Fruit fly (Drosophila melanogaster) whole organism, embryonic: ENCODE measurements around the gene CG46463.

ENCODE experiments used
- Ada2b ChIP-seq: fragments of 200-800 bp; sonication (Bioruptor generic); IDR thresholded peaks from 2 replicates; pipeline ENCODE4 v1.3.6; 2022; ENCODE audit warnings: missing biosample characterization, missing genetic modification characterization
- CG1024 ChIP-seq: fragments of 200-800 bp; sonication (Bioruptor generic); IDR thresholded peaks from 2 replicates; pipeline ENCODE4 v1.3.6; 2022; ENCODE audit warnings: missing biosample characterization, missing genetic modification characterization
- CG1647 ChIP-seq: fragments of 200-800 bp; sonication (Bioruptor generic); optimal IDR thresholded peaks from 3 replicates; lab custom pipeline; 2016; ENCODE audit warnings: missing biosample characterization, missing genetic modification characterization
- CG16813 ChIP-seq: fragments of 200-800 bp; sonication (Bioruptor generic); IDR thresholded peaks from 3 replicates; pipeline ENCODE4 v1.3.6; 2022; ENCODE audit warnings: missing biosample characterization, missing genetic modification characterization; ENCODE audit not compliant: partially characterized antibody
- CG17186 ChIP-seq: fragments of 200-800 bp; sonication (Bioruptor generic); optimal IDR thresholded peaks from 3 replicates; lab custom pipeline; 2017; ENCODE audit warnings: missing biosample characterization, missing genetic modification reagents, missing genetic modification characterization
- CG17328 ChIP-seq: fragments of 200-800 bp; sonication (Bioruptor generic); IDR thresholded peaks from 2 replicates; pipeline ENCODE4 v1.3.6; 2022; ENCODE audit warnings: missing biosample characterization, missing genetic modification characterization
- CG30020 ChIP-seq: fragments of 200-800 bp; optimal IDR thresholded peaks from 2 replicates; lab custom pipeline; 2019; ENCODE audit warnings: missing biosample characterization, mild to moderate bottlenecking, missing genetic modification characterization, moderate library complexity
- CG30431 ChIP-seq: fragments of 200-800 bp; sonication (Bioruptor generic); optimal IDR thresholded peaks from 2 replicates; lab custom pipeline; 2017; ENCODE audit warnings: missing biosample characterization, missing genetic modification characterization
- CG3065 ChIP-seq: fragments of 200-800 bp; sonication (Bioruptor generic); optimal IDR thresholded peaks from 2 replicates; lab custom pipeline; 2016; ENCODE audit warnings: missing biosample characterization, missing genetic modification characterization
- CG32532 ChIP-seq: fragments of 200-800 bp; sonication (Bioruptor generic); IDR thresholded peaks from 2 replicates; pipeline ENCODE4 v1.3.6; 2022; ENCODE audit warnings: missing biosample characterization, missing genetic modification characterization
- CG4617 ChIP-seq: fragments of 200-800 bp; sonication (Bioruptor generic); optimal IDR thresholded peaks from 3 replicates; lab custom pipeline; 2016; ENCODE audit warnings: missing biosample characterization, missing genetic modification characterization, borderline replicate concordance
- CG8281 ChIP-seq: fragments of 200-800 bp; sonication (Bioruptor generic); optimal IDR thresholded peaks from 2 replicates; lab custom pipeline; 2018; ENCODE audit warnings: missing biosample characterization, mild to moderate bottlenecking, missing genetic modification characterization, moderate library complexity
- CkIIα-i1 ChIP-seq: fragments of 200-800 bp; sonication (Bioruptor generic); IDR thresholded peaks from 2 replicates; pipeline ENCODE4 v1.3.6; 2022; ENCODE audit warnings: missing biosample characterization, missing genetic modification characterization
- CrebB ChIP-seq: fragments of 200-800 bp; sonication (Bioruptor generic); optimal IDR thresholded peaks from 3 replicates; lab custom pipeline; 2018; ENCODE audit warnings: missing biosample characterization, mild to moderate bottlenecking, missing genetic modification characterization
- Dek ChIP-seq: fragments of 200-800 bp; sonication (Bioruptor generic); optimal IDR thresholded peaks from 3 replicates; lab custom pipeline; 2019; ENCODE audit warnings: missing biosample characterization, mild to moderate bottlenecking, missing genetic modification characterization, moderate library complexity
- Dp ChIP-seq: fragments of 200-800 bp; sonication (Bioruptor generic); optimal IDR thresholded peaks from 2 replicates; lab custom pipeline; 2018; ENCODE audit warnings: missing biosample characterization, mild to moderate bottlenecking, missing genetic modification characterization, moderate library complexity
- E2f2 ChIP-seq: fragments of 200-800 bp; sonication (Bioruptor generic); IDR thresholded peaks from 2 replicates; pipeline ENCODE4 v1.3.6; 2022; ENCODE audit warnings: missing biosample characterization, missing genetic modification characterization
- Ets97D ChIP-seq: fragments of 200-800 bp; sonication (Bioruptor generic); optimal IDR thresholded peaks from 3 replicates; lab custom pipeline; 2016; ENCODE audit warnings: missing biosample characterization, missing genetic modification characterization
- Fer2 ChIP-seq: fragments of 200-800 bp; sonication (Bioruptor generic); optimal IDR thresholded peaks from 2 replicates; lab custom pipeline; 2018; ENCODE audit warnings: missing biosample characterization, mild to moderate bottlenecking, missing genetic modification characterization, moderate library complexity
- GATAe ChIP-seq: fragments of 200-800 bp; sonication (Bioruptor generic); conservative IDR thresholded peaks from 2 replicates; pipeline ENCODE4 v1.3.6; 2022; ENCODE audit warnings: missing biosample characterization, missing genetic modification characterization
- H2.0 ChIP-seq: fragments of 200-800 bp; sonication (Bioruptor generic); IDR thresholded peaks from 2 replicates; pipeline ENCODE4 v1.3.6; 2022; ENCODE audit warnings: missing biosample characterization, missing genetic modification characterization
- Mad ChIP-seq: fragments of 200-800 bp; sonication (Bioruptor generic); optimal IDR thresholded peaks from 2 replicates; lab custom pipeline; 2016; ENCODE audit warnings: missing biosample characterization, missing genetic modification characterization
- NFAT ChIP-seq: fragments of 200-800 bp; sonication (Bioruptor generic); IDR thresholded peaks from 2 replicates; pipeline ENCODE4 v1.3.6; 2022; ENCODE audit warnings: missing biosample characterization, missing genetic modification characterization
- Optix ChIP-seq: fragments of 200-800 bp; sonication (Bioruptor generic); IDR thresholded peaks from 3 replicates; pipeline ENCODE4 v1.3.6; 2022; ENCODE audit warnings: missing biosample characterization, missing genetic modification characterization
- Poxn ChIP-seq: fragments of 200-800 bp; sonication (Bioruptor generic); IDR thresholded peaks from 2 replicates; pipeline ENCODE4 v1.3.6; 2022; ENCODE audit warnings: missing biosample characterization, missing genetic modification characterization
- Ravus ChIP-seq: fragments of 200-800 bp; sonication (Bioruptor generic); IDR thresholded peaks from 2 replicates; pipeline ENCODE4 v1.3.6; 2022; ENCODE audit warnings: missing biosample characterization, missing genetic modification characterization
- Sox100B ChIP-seq: fragments of 200-800 bp; sonication (Bioruptor generic); optimal IDR thresholded peaks from 3 replicates; lab custom pipeline; 2018; ENCODE audit warnings: missing biosample characterization, mild to moderate bottlenecking, missing genetic modification characterization
- Stat92E ChIP-seq, 3 experiments: fragments of >200 bp in 2 of 3; fragments of 200-800 bp in 1 of 3; sonication (Bioruptor generic) in 1 of 3; optimal IDR thresholded peaks; 2 replicates each; lab custom pipeline; 2017 to 2019; ENCODE audit warnings: missing biosample characterization in 3 of 3, missing genetic modification characterization in 3 of 3, mild to moderate bottlenecking in 1 of 3, moderate library complexity in 1 of 3
- Trl ChIP-seq, 3 experiments: fragments of >200 bp in 2 of 3; fragments of 200-800 bp in 1 of 3; sonication (Bioruptor generic) in 1 of 3; optimal IDR thresholded peaks; 2 replicates in 1 of 3; 3 replicates in 2 of 3; lab custom pipeline; 2016 to 2017; ENCODE audit warnings: missing biosample characterization in 1 of 3, missing genetic modification characterization in 1 of 3
- br ChIP-seq: fragments of >200 bp; optimal IDR thresholded peaks from 2 replicates; lab custom pipeline; 2017
- chm ChIP-seq: fragments of 200-800 bp; sonication (Bioruptor generic); IDR thresholded peaks from 2 replicates; pipeline ENCODE4 v1.3.6; 2022; ENCODE audit warnings: missing biosample characterization, missing genetic modification characterization
- croc ChIP-seq: fragments of 200-800 bp; sonication (Bioruptor generic); conservative IDR thresholded peaks from 3 replicates; pipeline ENCODE4 v1.3.6; 2022; ENCODE audit warnings: missing biosample characterization, missing genetic modification characterization
- crol ChIP-seq: fragments of 200-800 bp; sonication (Bioruptor generic); IDR thresholded peaks from 2 replicates; pipeline ENCODE4 v1.3.6; 2022; ENCODE audit warnings: missing biosample characterization, missing genetic modification characterization
- dati ChIP-seq: fragments of 200-800 bp; sonication (Bioruptor generic); IDR thresholded peaks from 2 replicates; pipeline ENCODE4 v1.3.6; 2022; ENCODE audit warnings: missing biosample characterization, missing genetic modification characterization
- disco-r ChIP-seq: fragments of 200-800 bp; sonication (Bioruptor generic); optimal IDR thresholded peaks from 2 replicates; lab custom pipeline; 2016; ENCODE audit warnings: missing biosample characterization, missing genetic modification characterization
- fu2 ChIP-seq: fragments of 200-800 bp; sonication (Bioruptor generic); optimal IDR thresholded peaks from 2 replicates; lab custom pipeline; 2016; ENCODE audit warnings: missing biosample characterization, missing genetic modification characterization
- gt ChIP-seq: fragments of 200-800 bp; sonication (Bioruptor generic); IDR thresholded peaks from 2 replicates; pipeline ENCODE4 v1.3.6; 2022; ENCODE audit warnings: missing biosample characterization, missing genetic modification characterization
- ind ChIP-seq: fragments of 200-800 bp; sonication (Bioruptor generic); optimal IDR thresholded peaks from 3 replicates; lab custom pipeline; 2016; ENCODE audit warnings: missing biosample characterization, missing genetic modification characterization
- insv ChIP-seq, 2 experiments: fragments of 200-800 bp; sonication (Bioruptor generic); optimal IDR thresholded peaks; 3 replicates each; lab custom pipeline; 2016 to 2018; ENCODE audit warnings: missing biosample characterization in 2 of 2, missing genetic modification characterization in 2 of 2
- inv ChIP-seq: fragments of 200-800 bp; sonication (Bioruptor generic); IDR thresholded peaks from 2 replicates; pipeline ENCODE4 v1.3.6; 2022; ENCODE audit warnings: missing biosample characterization, missing genetic modification characterization; ENCODE audit not compliant: partially characterized antibody
- nau ChIP-seq: fragments of 200-800 bp; sonication (Bioruptor generic); optimal IDR thresholded peaks from 3 replicates; lab custom pipeline; 2017; ENCODE audit warnings: missing biosample characterization, mild to moderate bottlenecking, missing genetic modification characterization, missing genetic modification reagents
- pfk ChIP-seq: fragments of 200-800 bp; sonication (Bioruptor generic); optimal IDR thresholded peaks from 2 replicates; lab custom pipeline; 2018; ENCODE audit warnings: missing biosample characterization, mild to moderate bottlenecking, missing genetic modification characterization, moderate library complexity
- pnt ChIP-seq: fragments of 200-800 bp; sonication (Bioruptor generic); optimal IDR thresholded peaks from 3 replicates; lab custom pipeline; 2016; ENCODE audit warnings: missing biosample characterization, missing genetic modification characterization
- run ChIP-seq: fragments of 200-800 bp; sonication (Bioruptor generic); optimal IDR thresholded peaks from 3 replicates; lab custom pipeline; 2018; ENCODE audit warnings: missing biosample characterization, mild to moderate bottlenecking, missing genetic modification characterization
- seq ChIP-seq: fragments of 200-800 bp; sonication (Bioruptor generic); IDR thresholded peaks from 2 replicates; pipeline ENCODE4 v1.3.6; 2022; ENCODE audit warnings: missing biosample characterization, missing genetic modification characterization
- slbo ChIP-seq: fragments of 200-800 bp; sonication (Bioruptor generic); IDR thresholded peaks from 2 replicates; pipeline ENCODE4 v1.3.6; 2022; ENCODE audit warnings: missing biosample characterization, missing genetic modification characterization
- slp2 ChIP-seq: fragments of 200-800 bp; sonication (Bioruptor generic); optimal IDR thresholded peaks from 2 replicates; lab custom pipeline; 2016; ENCODE audit warnings: missing biosample characterization, missing genetic modification characterization
- tna ChIP-seq: fragments of 200-800 bp; sonication (Bioruptor generic); IDR thresholded peaks from 2 replicates; pipeline ENCODE4 v1.3.6; 2022; ENCODE audit warnings: missing biosample characterization, missing genetic modification characterization; ENCODE audit not compliant: partially characterized antibody
- zfh2 ChIP-seq: fragments of 200-800 bp; sonication (Bioruptor generic); optimal IDR thresholded peaks from 2 replicates; lab custom pipeline; 2016; ENCODE audit warnings: missing biosample characterization, missing genetic modification characterization

The CG46463 gene

DNA sequence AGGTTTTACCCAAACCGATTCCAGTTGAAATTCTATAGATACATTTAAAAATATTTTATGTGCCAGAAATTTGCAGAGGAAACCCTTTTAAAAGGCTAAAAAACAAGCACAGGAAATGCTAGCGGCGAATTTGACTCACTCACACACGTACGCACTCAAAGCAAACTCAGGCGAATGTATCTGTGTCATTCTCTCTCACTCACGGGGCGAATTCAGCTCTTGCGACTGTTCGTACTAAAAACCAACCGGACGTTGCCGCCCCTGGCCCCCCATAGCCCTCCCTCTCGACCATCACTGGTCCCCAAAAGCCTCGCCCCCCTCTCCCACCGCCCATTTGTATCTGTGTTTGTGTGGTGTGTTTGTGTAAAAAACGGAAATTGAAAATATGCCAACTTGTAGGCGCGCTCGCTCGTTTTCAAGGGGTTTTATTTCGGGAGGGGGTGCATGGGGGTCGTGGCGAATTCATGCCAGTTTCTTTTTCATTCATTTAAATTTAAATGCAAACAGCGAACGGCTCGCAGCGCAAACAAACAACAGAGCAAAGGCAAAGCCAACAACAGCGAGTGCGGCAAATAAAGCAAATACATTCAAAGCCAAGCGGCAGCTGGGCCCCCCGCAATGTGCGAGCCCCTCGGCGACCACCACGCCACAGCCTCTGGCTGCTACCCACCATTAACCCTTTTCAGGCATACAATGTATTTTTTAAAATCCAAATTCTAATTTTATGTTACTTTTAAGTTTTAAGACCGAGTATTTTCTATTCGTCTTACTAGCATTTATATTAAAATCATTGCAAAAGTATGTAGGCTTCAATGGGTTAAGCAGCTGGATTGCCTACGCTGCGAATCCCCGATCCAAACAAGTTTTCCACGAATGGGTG lies 42.7 kb upstream of the CG46463 start (continued):
- TF ChIP-seq chm (GFP tag; lab: Robert Waterston, UW) = peak; percentile 70
- TF ChIP-seq ind (GFP tag; lab: Kevin White, UChicago) = peak; percentile 61
- TF ChIP-seq GATAe (GFP tag; lab: Robert Waterston, UW) = peak; percentile 51
- peak; percentile 50 for TF ChIP-seq fu2
- no peak for TF ChIP-seq CG4617
- TF ChIP-seq run (tag; lab: Kevin White, UChicago) = peak; percentile 27
- TF ChIP-seq CG3065 (GFP tag; lab: Kevin White, UChicago) = no peak
- no peak for TF ChIP-seq disco-r (GFP tag; lab: Kevin White, UChicago)
- TF ChIP-seq Ets97D (GFP tag; lab: Kevin White, UChicago) = no peak
- peak; percentile 63; the same call in 1 of the 2 replicates for TF ChIP-seq tna (GFP tag; lab: Robert Waterston, UW)
- TF ChIP-seq CG8281 (tag; lab: Kevin White, UChicago) = peak; percentile 52
- TF ChIP-seq crol (GFP tag; lab: Robert Waterston, UW) = peak; percentile 100
- peak; percentile 69; the same call in 2 of the 3 replicates for TF ChIP-seq Optix (GFP tag; lab: Robert Waterston, UW)
- peak; percentile 37 for TF ChIP-seq CrebB (tag; lab: Kevin White, UChicago)
- peak; percentile 56 for TF ChIP-seq seq (GFP tag; lab: Robert Waterston, UW)
- TF ChIP-seq gt (GFP tag; lab: Robert Waterston, UW) = no peak; the same call in 1 of the 2 replicates
- TF ChIP-seq zfh2 = peak; percentile 68
- peak; percentile 90 for TF ChIP-seq CG32532 (GFP tag; lab: Robert Waterston, UW)
- TF ChIP-seq Ada2b (GFP tag; lab: Robert Waterston, UW) = peak; percentile 82
- peak; percentile 58 for TF ChIP-seq Ravus (GFP tag; lab: Robert Waterston, UW)
- TF ChIP-seq CG17186 (GFP tag; lab: Kevin White, UChicago) = peak; percentile 9
- peak; percentile 70; the same call in 1 of the 2 replicates for TF ChIP-seq dati
- no peak for TF ChIP-seq Stat92E (GFP tag; optimal IDR thresholded peaks at IDR 0.05; lab: Kevin White, UChicago)
- TF ChIP-seq CG30431 (GFP tag; lab: Kevin White, UChicago) = peak; percentile 36
- TF ChIP-seq slbo (GFP tag; lab: Robert Waterston, UW) = peak; percentile 87
- no peak for TF ChIP-seq Poxn (GFP tag; lab: Robert Waterston, UW)
- TF ChIP-seq CkIIα-i1 (GFP tag; lab: Robert Waterston, UW) = no peak
- peak; percentile 72 for TF ChIP-seq pfk (GFP tag; lab: Kevin White, UChicago)
- TF ChIP-seq CG30020 (tag; lab: Kevin White, UChicago) = no peak
- peak; percentile 70 to 88 for TF ChIP-seq Trl (optimal IDR thresholded peaks at IDR 0.05; lab: Kevin White, UChicago)
- peak; percentile 14 for TF ChIP-seq Trl (GFP tag; optimal IDR thresholded peaks at IDR 0.05; lab: Kevin White, UChicago)
- TF ChIP-seq inv (GFP tag; lab: Robert Waterston, UW) = peak; percentile 27; the same call in 1 of the 2 replicates
- TF ChIP-seq croc = 0 out of 3 replicates have a peak, but pooled peaks have one; percentile 20
- TF ChIP-seq Sox100B (GFP tag; lab: Kevin White, UChicago) = peak; percentile 51
- peak; percentile 42 for TF ChIP-seq pnt (GFP tag; lab: Kevin White, UChicago)
- TF ChIP-seq Dp (GFP tag; lab: Kevin White, UChicago) = no peak
- peak; percentile 62 for TF ChIP-seq E2f2 (GFP tag; lab: Robert Waterston, UW)
- peak; percentile 80 for TF ChIP-seq NFAT
- peak; percentile 86 for TF ChIP-seq nau
- TF ChIP-seq Dek (tag; lab: Kevin White, UChicago) = peak; percentile 49
- peak; percentile 36 for TF ChIP-seq slp2 (GFP tag; lab: Kevin White, UChicago)
- peak; percentile 73 for TF ChIP-seq CG17328 (GFP tag; lab: Robert Waterston, UW)
- TF ChIP-seq CG1647 (GFP tag; lab: Kevin White, UChicago) = peak; percentile 26
- TF ChIP-seq CG1024 (GFP tag; lab: Robert Waterston, UW) = peak; percentile 62
- TF ChIP-seq Fer2 (tag; lab: Kevin White, UChicago) = peak; percentile 68
- TF ChIP-seq insv (GFP tag; optimal IDR thresholded peaks at IDR 0.05; lab: Kevin White, UChicago) = peak in 1 of 2 experiments; percentile 20
- TF ChIP-seq H2.0 (GFP tag; lab: Robert Waterston, UW) = peak; percentile 81
- no peak; the same call in 2 of the 3 replicates for TF ChIP-seq CG16813 (GFP tag; lab: Robert Waterston, UW)
- TF ChIP-seq Mad (GFP tag; lab: Kevin White, UChicago) = peak; percentile 62
- TF ChIP-seq br = no peak
